Fruit fly (Drosophila melanogaster): ENCODE measurements around the gene CG1368.

The CG1368 gene

dm6 chrX:14153689-14154088, 20.9 kb upstream of the CG1368 start (continued):
- no peak for TF ChIP-seq achi (GFP tag; optimal IDR thresholded peaks at IDR 0.05)
- no peak for TF ChIP-seq Hr38 (GFP tag; optimal IDR thresholded peaks at IDR 0.05)

dm6 chrX:14169068-14169642, 5.4 kb upstream of the CG1368 start, which contains the start of gene CG12480:
Gene CG12480, plus strand, starts transcription at chrX:14169592.
- peak; percentile 52; the same call in 1 of the 3 replicates for TF ChIP-seq eg (GFP tag; IDR thresholded peaks at IDR 0.05)
- TF ChIP-seq CG11902 (GFP tag; optimal IDR thresholded peaks at IDR 0.05) = no peak
- TF ChIP-seq CG6792 (GFP tag; optimal IDR thresholded peaks at IDR 0.05) = no peak
- TF ChIP-seq ss (GFP tag; optimal IDR thresholded peaks at IDR 0.05) = no peak
- no peak for TF ChIP-seq CG9139 (GFP tag; optimal IDR thresholded peaks at IDR 0.05)
- peak; percentile 43 for TF ChIP-seq Eip78C (GFP tag)
- no peak for TF ChIP-seq CG34406 (GFP tag; optimal IDR thresholded peaks at IDR 0.05)
- TF ChIP-seq CG3919 (GFP tag; optimal IDR thresholded peaks at IDR 0.05) = peak; percentile 7
- TF ChIP-seq fd85E (GFP tag; optimal IDR thresholded peaks at IDR 0.05) = no peak
- TF ChIP-seq vri (GFP tag; optimal IDR thresholded peaks at IDR 0.05) = no peak
- TF ChIP-seq Blimp-1 (GFP tag; optimal IDR thresholded peaks at IDR 0.05) = no peak
- no peak for TF ChIP-seq CG11762 (GFP tag; optimal IDR thresholded peaks at IDR 0.05; ENCODE audit: insufficient read depth)
- no peak for TF ChIP-seq fd59A (GFP tag; optimal IDR thresholded peaks at IDR 0.05)
- TF ChIP-seq Hr4 (GFP tag; optimal IDR thresholded peaks at IDR 0.05) = no peak
- TF ChIP-seq CG10631 (GFP tag; optimal IDR thresholded peaks at IDR 0.05) = no peak
- TF ChIP-seq CG15336 (GFP tag; IDR thresholded peaks at IDR 0.05) = no peak
- no peak for TF ChIP-seq CG6276 (GFP tag; optimal IDR thresholded peaks at IDR 0.05)
- TF ChIP-seq CG31627 (GFP tag; optimal IDR thresholded peaks at IDR 0.05) = no peak
- TF ChIP-seq OdsH (GFP tag; optimal IDR thresholded peaks at IDR 0.05) = peak; percentile 3
- no peak for TF ChIP-seq pdm3 (GFP tag; optimal IDR thresholded peaks at IDR 0.05)
- TF ChIP-seq CG32006 (GFP tag; optimal IDR thresholded peaks at IDR 0.05) = peak; percentile 17
- TF ChIP-seq svp (GFP tag) = peak; percentile 44
- TF ChIP-seq cyc (GFP tag; optimal IDR thresholded peaks at IDR 0.05) = no peak
- no peak for TF ChIP-seq Eip75B (GFP tag; optimal IDR thresholded peaks at IDR 0.05)
- no peak for TF ChIP-seq CG8319 (GFP tag; optimal IDR thresholded peaks at IDR 0.05)

- no peak for TF ChIP-seq CG6276 (GFP tag; optimal IDR thresholded peaks at IDR 0.05)
- no peak for TF ChIP-seq lz (GFP tag; optimal IDR thresholded peaks at IDR 0.05)
- no peak for TF ChIP-seq topi (GFP tag; optimal IDR thresholded peaks at IDR 0.05)
- no peak for TF ChIP-seq Blimp-1 (GFP tag; optimal IDR thresholded peaks at IDR 0.05)
- TF ChIP-seq acj6 (GFP tag; optimal IDR thresholded peaks at IDR 0.05) = no peak
Observed at dm6 chrX:14172524-14172923, 2.0 kb upstream of the CG1368 start, which contains the start of gene betaNACtes1. Gene betaNACtes1, minus strand, starts transcription at chrX:14172624.

dm6 chrX:14173654-14174053, 902 bp upstream of the CG1368 start:
- no peak for TF ChIP-seq CG3032 (tag; optimal IDR thresholded peaks at IDR 0.05)
- no peak for TF ChIP-seq Ets96B (tag; optimal IDR thresholded peaks at IDR 0.05)
- TF ChIP-seq vri (GFP tag; optimal IDR thresholded peaks at IDR 0.05) = no peak
- TF ChIP-seq CG6854 (GFP tag; optimal IDR thresholded peaks at IDR 0.05) = no peak
- TF ChIP-seq lz (GFP tag; optimal IDR thresholded peaks at IDR 0.05) = no peak
- no peak for TF ChIP-seq Lpt (GFP tag; optimal IDR thresholded peaks at IDR 0.05)
- TF ChIP-seq Hr39 (GFP tag; optimal IDR thresholded peaks at IDR 0.05) = no peak
- no peak for TF ChIP-seq CG9139 (GFP tag; optimal IDR thresholded peaks at IDR 0.05)
- no peak for TF ChIP-seq Hr38 (GFP tag; optimal IDR thresholded peaks at IDR 0.05)
- TF ChIP-seq CG1621 (tag; optimal IDR thresholded peaks at IDR 0.05) = no peak
- no peak for TF ChIP-seq achi (GFP tag; optimal IDR thresholded peaks at IDR 0.05)
- no peak for TF ChIP-seq CG6792 (GFP tag; optimal IDR thresholded peaks at IDR 0.05)
- no peak for TF ChIP-seq Sox14 (GFP tag; optimal IDR thresholded peaks at IDR 0.05)
